Fruit fly (Drosophila melanogaster) whole organism, embryonic: ENCODE data around the gene CG7058.
A peak's percentile ranks its signal among the peaks of the same experiment; 100 is the strongest.

Experiments used
- ATbp ChIP-seq: fragments of 200-800 bp; sonication (Bioruptor generic); optimal IDR thresholded peaks from 2 replicates; lab custom pipeline; 2017; ENCODE audit warnings: missing biosample characterization, mild to moderate bottlenecking, missing genetic modification characterization, missing genetic modification reagents
- Aef1 ChIP-seq: fragments of 200-800 bp; sonication (Bioruptor generic); IDR thresholded peaks from 3 replicates; pipeline ENCODE4 v1.3.6; 2022; ENCODE audit warnings: missing biosample characterization, missing genetic modification characterization
- CG11695 ChIP-seq: fragments of 200-800 bp; sonication (Bioruptor generic); IDR thresholded peaks from 3 replicates; pipeline ENCODE4 v1.3.6; 2022; ENCODE audit warnings: missing biosample characterization, missing genetic modification characterization
- CG12659 ChIP-seq: fragments of 200-800 bp; sonication (Bioruptor generic); optimal IDR thresholded peaks from 3 replicates; lab custom pipeline; 2017; ENCODE audit warnings: mild to moderate bottlenecking, missing biosample characterization, missing genetic modification reagents, missing genetic modification characterization
- CG13775 ChIP-seq: fragments of 200-800 bp; sonication (Bioruptor generic); optimal IDR thresholded peaks from 3 replicates; lab custom pipeline; 2017; ENCODE audit warnings: missing biosample characterization, mild to moderate bottlenecking, missing genetic modification characterization
- CG14860 ChIP-seq: fragments of 200-800 bp; sonication (Bioruptor generic); IDR thresholded peaks from 3 replicates; pipeline ENCODE4 v1.3.6; 2022; ENCODE audit warnings: missing biosample characterization, missing genetic modification characterization; ENCODE audit not compliant: partially characterized antibody
- CG1602 ChIP-seq: fragments of 200-800 bp; sonication (Bioruptor generic); optimal IDR thresholded peaks from 3 replicates; lab custom pipeline; 2016; ENCODE audit warnings: missing biosample characterization, missing genetic modification characterization
- CG1647 ChIP-seq: fragments of 200-800 bp; sonication (Bioruptor generic); optimal IDR thresholded peaks from 3 replicates; lab custom pipeline; 2016; ENCODE audit warnings: missing biosample characterization, missing genetic modification characterization
- CG17361 ChIP-seq: fragments of 200-800 bp; sonication (Bioruptor generic); IDR thresholded peaks from 3 replicates; pipeline ENCODE4 v1.3.6; 2022; ENCODE audit warnings: missing biosample characterization, missing genetic modification characterization
- CG17568 ChIP-seq: fragments of 200-800 bp; sonication (Bioruptor generic); optimal IDR thresholded peaks from 2 replicates; lab custom pipeline; 2018; ENCODE audit warnings: missing biosample characterization, mild to moderate bottlenecking, missing genetic modification characterization, moderate library complexity
- CG18262 ChIP-seq: fragments of 200-800 bp; optimal IDR thresholded peaks from 3 replicates; lab custom pipeline; 2019; ENCODE audit warnings: missing biosample characterization, mild to moderate bottlenecking, missing genetic modification characterization, moderate library complexity
- CG2678 ChIP-seq: fragments of 200-800 bp; sonication (Bioruptor generic); optimal IDR thresholded peaks from 3 replicates; lab custom pipeline; 2019; ENCODE audit warnings: missing biosample characterization, mild to moderate bottlenecking, missing genetic modification characterization, moderate library complexity
- CG30431 ChIP-seq: fragments of 200-800 bp; sonication (Bioruptor generic); optimal IDR thresholded peaks from 2 replicates; lab custom pipeline; 2017; ENCODE audit warnings: missing biosample characterization, missing genetic modification characterization
- CG31441 ChIP-seq: fragments of 200-800 bp; sonication (Bioruptor generic); IDR thresholded peaks from 2 replicates; pipeline ENCODE4 v1.3.6; 2022; ENCODE audit warnings: missing biosample characterization, missing genetic modification characterization
- CG32772 ChIP-seq: fragments of 200-800 bp; sonication (Bioruptor generic); IDR thresholded peaks from 2 replicates; pipeline ENCODE4 v1.3.6; 2022; ENCODE audit warnings: missing biosample characterization, missing genetic modification characterization
- CG3281 ChIP-seq: fragments of 200-800 bp; sonication (Bioruptor generic); optimal IDR thresholded peaks from 3 replicates; lab custom pipeline; 2017; ENCODE audit warnings: missing biosample characterization, mild to moderate bottlenecking, missing genetic modification characterization
- CG34422 ChIP-seq: fragments of 200-800 bp; sonication (Bioruptor generic); IDR thresholded peaks from 3 replicates; pipeline ENCODE4 v1.3.6; 2022; ENCODE audit warnings: missing biosample characterization, missing genetic modification characterization
- CG4282 ChIP-seq: fragments of 200-800 bp; sonication (Bioruptor generic); optimal IDR thresholded peaks from 2 replicates; lab custom pipeline; 2016; ENCODE audit warnings: missing biosample characterization, missing genetic modification characterization
- CG43689 ChIP-seq: fragments of 200-800 bp; sonication (Bioruptor generic); IDR thresholded peaks from 2 replicates; pipeline ENCODE4 v1.3.6; 2022; ENCODE audit warnings: missing biosample characterization, missing genetic modification characterization
- CHES-1-like ChIP-seq: fragments of 200-800 bp; sonication (Bioruptor generic); optimal IDR thresholded peaks from 2 replicates; lab custom pipeline; 2016; ENCODE audit warnings: missing biosample characterization, missing genetic modification characterization
- Dek ChIP-seq: fragments of 200-800 bp; sonication (Bioruptor generic); optimal IDR thresholded peaks from 3 replicates; lab custom pipeline; 2019; ENCODE audit warnings: missing biosample characterization, mild to moderate bottlenecking, missing genetic modification characterization, moderate library complexity
- Doc2 ChIP-seq: fragments of 200-800 bp; sonication (Bioruptor generic); IDR thresholded peaks from 2 replicates; pipeline ENCODE4 v1.3.6; 2022; ENCODE audit warnings: missing biosample characterization, missing genetic modification characterization
- Dp ChIP-seq: fragments of 200-800 bp; sonication (Bioruptor generic); optimal IDR thresholded peaks from 2 replicates; lab custom pipeline; 2018; ENCODE audit warnings: missing biosample characterization, mild to moderate bottlenecking, missing genetic modification characterization, moderate library complexity
- Gsc ChIP-seq: fragments of 200-800 bp; sonication (Bioruptor generic); IDR thresholded peaks from 2 replicates; pipeline ENCODE4 v1.3.6; 2022; ENCODE audit warnings: missing biosample characterization, missing genetic modification characterization
- H15 ChIP-seq: fragments of 200-800 bp; sonication (Bioruptor generic); IDR thresholded peaks from 3 replicates; pipeline ENCODE4 v1.3.6; 2022; ENCODE audit warnings: missing biosample characterization, missing genetic modification characterization
- Hmx ChIP-seq: fragments of 200-800 bp; sonication (Bioruptor generic); optimal IDR thresholded peaks from 2 replicates; lab custom pipeline; 2016; ENCODE audit warnings: missing biosample characterization, missing genetic modification characterization
- Hr51 ChIP-seq, 2 experiments: fragments of 200-800 bp; sonication (Bioruptor generic); optimal IDR thresholded peaks; 2 replicates in 1 of 2; 3 replicates in 1 of 2; lab custom pipeline; 2016 to 2018; ENCODE audit warnings: missing biosample characterization in 2 of 2, missing genetic modification characterization in 2 of 2, mild to moderate bottlenecking in 1 of 2, moderate library complexity in 1 of 2
- Hsf ChIP-seq: fragments of 200-800 bp; sonication (Bioruptor generic); optimal IDR thresholded peaks from 3 replicates; lab custom pipeline; 2016; ENCODE audit warnings: missing biosample characterization, missing genetic modification characterization
- MESR4 ChIP-seq: fragments of 200-800 bp; sonication (Bioruptor generic); optimal IDR thresholded peaks from 2 replicates; lab custom pipeline; 2018; ENCODE audit warnings: missing biosample characterization, mild to moderate bottlenecking, missing genetic modification characterization, moderate library complexity
- Meics ChIP-seq: fragments of 200-800 bp; sonication (Bioruptor generic); optimal IDR thresholded peaks from 2 replicates; lab custom pipeline; 2017; ENCODE audit warnings: missing biosample characterization, mild to moderate bottlenecking, missing genetic modification characterization
- Myb ChIP-seq: fragments of 200-800 bp; sonication (Bioruptor generic); optimal IDR thresholded peaks from 2 replicates; lab custom pipeline; 2016; ENCODE audit warnings: missing biosample characterization, missing genetic modification characterization
- NC2β ChIP-seq: fragments of 200-800 bp; sonication (Bioruptor generic); optimal IDR thresholded peaks from 2 replicates; lab custom pipeline; 2016; ENCODE audit warnings: missing biosample characterization, missing genetic modification characterization
- PHDP ChIP-seq: fragments of 200-800 bp; sonication (Bioruptor generic); optimal IDR thresholded peaks from 3 replicates; lab custom pipeline; 2018; ENCODE audit warnings: missing biosample characterization, mild to moderate bottlenecking, missing genetic modification characterization, moderate library complexity
- Ravus ChIP-seq: fragments of 200-800 bp; sonication (Bioruptor generic); IDR thresholded peaks from 2 replicates; pipeline ENCODE4 v1.3.6; 2022; ENCODE audit warnings: missing biosample characterization, missing genetic modification characterization
- Spps ChIP-seq: fragments of 200-800 bp; sonication (Bioruptor generic); optimal IDR thresholded peaks from 2 replicates; lab custom pipeline; 2018; ENCODE audit warnings: missing biosample characterization, mild to moderate bottlenecking, missing genetic modification characterization
- Taf1 ChIP-seq: fragments of 200-800 bp; sonication (Bioruptor generic); IDR thresholded peaks from 2 replicates; pipeline ENCODE4 v1.3.6; 2022; ENCODE audit warnings: missing biosample characterization, missing genetic modification characterization
- cwo ChIP-seq: fragments of 200-800 bp; sonication (Bioruptor generic); optimal IDR thresholded peaks from 3 replicates; lab custom pipeline; 2017; ENCODE audit warnings: missing biosample characterization, missing genetic modification characterization, mild to moderate bottlenecking, moderate library complexity, missing genetic modification reagents
- danr ChIP-seq: fragments of 200-800 bp; sonication (Bioruptor generic); IDR thresholded peaks from 2 replicates; pipeline ENCODE4 v1.3.6; 2022; ENCODE audit warnings: missing biosample characterization, missing genetic modification characterization
- dysf ChIP-seq: fragments of 200-800 bp; sonication (Bioruptor generic); IDR thresholded peaks from 3 replicates; pipeline ENCODE4 v1.3.6; 2022; ENCODE audit warnings: missing biosample characterization, missing genetic modification characterization
- emc ChIP-seq: fragments of 200-800 bp; sonication (Bioruptor generic); optimal IDR thresholded peaks from 2 replicates; lab custom pipeline; 2016; ENCODE audit warnings: missing biosample characterization, missing genetic modification characterization
- gfzf ChIP-seq: fragments of 200-800 bp; sonication (Bioruptor generic); optimal IDR thresholded peaks from 2 replicates; lab custom pipeline; 2016; ENCODE audit warnings: missing biosample characterization, mild to moderate bottlenecking, missing genetic modification characterization, moderate library complexity
- hb ChIP-seq: fragments of 200-800 bp; sonication (Bioruptor generic); IDR thresholded peaks from 3 replicates; pipeline ENCODE4 v1.3.6; 2022; ENCODE audit warnings: missing biosample characterization, missing genetic modification characterization; ENCODE audit not compliant: partially characterized antibody
- kah ChIP-seq: fragments of 200-800 bp; sonication (Bioruptor generic); optimal IDR thresholded peaks from 2 replicates; lab custom pipeline; 2018; ENCODE audit warnings: missing biosample characterization, mild to moderate bottlenecking, missing genetic modification characterization
- psq ChIP-seq: fragments of 200-800 bp; sonication (Bioruptor generic); optimal IDR thresholded peaks from 2 replicates; lab custom pipeline; 2017; ENCODE audit warnings: missing biosample characterization, missing genetic modification characterization
- rib ChIP-seq: fragments of 200-800 bp; sonication (Bioruptor generic); IDR thresholded peaks from 2 replicates; pipeline ENCODE4 v1.3.6; 2022; ENCODE audit warnings: missing biosample characterization, missing genetic modification characterization
- row ChIP-seq: fragments of 200-800 bp; sonication (Bioruptor generic); IDR thresholded peaks from 3 replicates; pipeline ENCODE4 v1.3.6; 2022; ENCODE audit warnings: missing biosample characterization, missing genetic modification characterization
- tin ChIP-seq: fragments of 200-800 bp; sonication (Bioruptor generic); optimal IDR thresholded peaks from 3 replicates; lab custom pipeline; 2016; ENCODE audit warnings: missing biosample characterization, missing genetic modification characterization
- twi ChIP-seq: fragments of 200-800 bp; optimal IDR thresholded peaks from 2 replicates; lab custom pipeline; 2019; ENCODE audit warnings: missing biosample characterization, mild to moderate bottlenecking, missing genetic modification characterization, moderate library complexity
- wek ChIP-seq: fragments of 200-800 bp; sonication (Bioruptor generic); optimal IDR thresholded peaks from 3 replicates; lab custom pipeline; 2018; ENCODE audit warnings: missing biosample characterization, mild to moderate bottlenecking, missing genetic modification characterization, moderate library complexity

CG7058 gene

dm6 chrX:18789353-18790210 is 16.9 kb upstream of the CG7058 start (continued):
- peak; percentile 51 for TF ChIP-seq PHDP (tag; lab: Kevin White, UChicago)
- TF ChIP-seq gfzf (GFP tag; lab: Kevin White, UChicago): no peak
- peak; percentile 62 for TF ChIP-seq Hsf (GFP tag; lab: Kevin White, UChicago)
- TF ChIP-seq CG4282 (GFP tag; lab: Kevin White, UChicago): no peak
- TF ChIP-seq tin: peak; percentile 49
- TF ChIP-seq CG1647: peak; percentile 17
- no peak for TF ChIP-seq Doc2 (GFP tag; lab: Robert Waterston, UW)
- peak; percentile 35; the same call in 1 of the 3 replicates for TF ChIP-seq CG11695 (GFP tag; lab: Robert Waterston, UW)
- TF ChIP-seq CG3281 (GFP tag; lab: Kevin White, UChicago): peak; percentile 78
- peak; percentile 51 to 71 for TF ChIP-seq Hr51 (GFP tag; optimal IDR thresholded peaks at IDR 0.05; lab: Kevin White, UChicago)
- peak; percentile 78 for TF ChIP-seq CG18262 (tag; lab: Kevin White, UChicago)
- peak; percentile 51 for TF ChIP-seq Dek (tag; lab: Kevin White, UChicago)
- peak; percentile 87 for TF ChIP-seq CG17361 (GFP tag; lab: Robert Waterston, UW)
- TF ChIP-seq CG30431 (GFP tag; lab: Kevin White, UChicago): peak; percentile 38
- no peak for TF ChIP-seq CG34422 (GFP tag; lab: Robert Waterston, UW)
- TF ChIP-seq Meics (GFP tag; lab: Kevin White, UChicago): peak; percentile 85
- TF ChIP-seq CHES-1-like (GFP tag; lab: Kevin White, UChicago): peak; percentile 70
- TF ChIP-seq row: peak; percentile 70
- peak; percentile 20 for TF ChIP-seq CG17568 (GFP tag; lab: Kevin White, UChicago)
- TF ChIP-seq NC2β (GFP tag; lab: Kevin White, UChicago): peak; percentile 17
- no peak for TF ChIP-seq Ravus (GFP tag; lab: Robert Waterston, UW)
- no peak for TF ChIP-seq wek (GFP tag; lab: Kevin White, UChicago)
- TF ChIP-seq Dp (GFP tag; lab: Kevin White, UChicago): no peak
- no peak; the same call in 1 of the 2 replicates for TF ChIP-seq Taf1
- no peak for TF ChIP-seq danr (GFP tag; lab: Robert Waterston, UW)
- peak; percentile 64; the same call in 1 of the 2 replicates for TF ChIP-seq CG31441 (GFP tag; lab: Robert Waterston, UW)
- peak; percentile 1 for TF ChIP-seq ATbp (GFP tag; lab: Kevin White, UChicago)
- TF ChIP-seq H15 (GFP tag; lab: Robert Waterston, UW): no peak
- no peak for TF ChIP-seq CG14860
- TF ChIP-seq cwo: peak; percentile 51
- no peak for TF ChIP-seq twi (tag; lab: Kevin White, UChicago)
- peak; percentile 78 for TF ChIP-seq CG2678
- TF ChIP-seq hb (GFP tag; lab: Robert Waterston, UW): no peak
- no peak for TF ChIP-seq kah
- TF ChIP-seq CG1602 (GFP tag; lab: Kevin White, UChicago): peak; percentile 36
- TF ChIP-seq Aef1: peak; percentile 21; the same call in 1 of the 3 replicates
- TF ChIP-seq dysf (GFP tag; lab: Robert Waterston, UW): peak; percentile 67; the same call in 2 of the 3 replicates
- TF ChIP-seq emc: no peak
- TF ChIP-seq MESR4 (GFP tag; lab: Kevin White, UChicago): no peak
- no peak for TF ChIP-seq Gsc (GFP tag; lab: Robert Waterston, UW)
- TF ChIP-seq Myb (GFP tag; lab: Kevin White, UChicago): peak; percentile 52
- TF ChIP-seq psq (GFP tag; lab: Kevin White, UChicago): no peak
- TF ChIP-seq CG43689 (GFP tag; lab: Robert Waterston, UW): no peak
- TF ChIP-seq Spps (tag; lab: Kevin White, UChicago): no peak
- TF ChIP-seq Hmx (GFP tag; lab: Kevin White, UChicago): no peak
- TF ChIP-seq CG13775 (GFP tag; lab: Kevin White, UChicago): peak; percentile 78
- 0 out of 2 replicates have a peak, but pooled peaks have one; percentile 17 for TF ChIP-seq CG32772 (GFP tag; lab: Robert Waterston, UW)
- TF ChIP-seq rib (GFP tag; lab: Robert Waterston, UW): peak; percentile 78
- TF ChIP-seq CG12659 (GFP tag; lab: Kevin White, UChicago): peak; percentile 72
